Worm (Caenorhabditis elegans) whole organism, young adult: ENCODE results near the gene Y49E10.21.

ENCODE experiments used
- B0019.2 ChIP-seq: fragments of 200-800 bp; sonication (Bioruptor generic); conservative IDR thresholded peaks from 2 replicates; pipeline ENCODE4 v1.3.6; 2022; ENCODE audit warnings: missing genetic modification reagents, missing genetic modification characterization, missing compliant biosample characterization
- B0336.3 ChIP-seq: fragments of 200-800 bp; sonication (Bioruptor generic); IDR thresholded peaks from 2 replicates; pipeline ENCODE4 v1.3.6; 2022; ENCODE audit warnings: missing genetic modification characterization, missing compliant biosample characterization
- D2030.7 ChIP-seq: fragments of 200-800 bp; sonication (Bioruptor generic); IDR thresholded peaks from 2 replicates; pipeline ENCODE4 v1.3.6; 2022; ENCODE audit warnings: missing genetic modification reagents, missing genetic modification characterization, missing compliant biosample characterization
- F23B12.7 ChIP-seq: sonication (generic microtip); optimal IDR thresholded peaks from 2 replicates; lab custom pipeline; 2017; ENCODE audit warnings: missing genetic modification characterization, mild to moderate bottlenecking, missing compliant biosample characterization, antibody characterized with exemption, moderate library complexity; ENCODE audit not compliant: insufficient read depth
- F33H1.4 ChIP-seq: fragments of 200-800 bp; sonication (Bioruptor generic); IDR thresholded peaks from 2 replicates; pipeline ENCODE4 v1.3.6; 2022; ENCODE audit warnings: missing genetic modification reagents, missing genetic modification characterization, missing compliant biosample characterization
- F39B2.1 ChIP-seq: fragments of 200-800 bp; sonication (Bioruptor generic); IDR thresholded peaks from 2 replicates; pipeline ENCODE4 v1.3.6; 2022; ENCODE audit warnings: missing genetic modification reagents, missing genetic modification characterization, missing compliant biosample characterization
- K11D2.4 ChIP-seq: fragments of 200-800 bp; sonication (Bioruptor generic); IDR thresholded peaks from 2 replicates; pipeline ENCODE4 v1.3.6; 2022; ENCODE audit warnings: missing genetic modification reagents, missing genetic modification characterization, missing compliant biosample characterization
- T07F8.4 ChIP-seq: sonication (generic microtip); optimal IDR thresholded peaks from 2 replicates; lab custom pipeline; 2016; ENCODE audit warnings: mild to moderate bottlenecking, missing genetic modification characterization, moderate library complexity, missing compliant biosample characterization
- Y79H2A.3 ChIP-seq: fragments of 200-800 bp; sonication (Bioruptor generic); conservative IDR thresholded peaks from 2 replicates; pipeline ENCODE4 v1.3.6; 2022; ENCODE audit warnings: missing genetic modification reagents, missing genetic modification characterization, missing compliant biosample characterization
- Y95B8A.8 ChIP-seq: fragments of 200-800 bp; sonication (Bioruptor generic); IDR thresholded peaks from 2 replicates; pipeline ENCODE4 v1.3.6; 2022; ENCODE audit warnings: missing genetic modification reagents, missing genetic modification characterization, missing compliant biosample characterization
- ZK185.1 ChIP-seq: sonication (generic microtip); optimal IDR thresholded peaks from 2 replicates; lab custom pipeline; 2016; ENCODE audit warnings: mild to moderate bottlenecking, missing genetic modification characterization, missing compliant biosample characterization; ENCODE audit not compliant: poor library complexity, severe bottlenecking
- athp-1 ChIP-seq: sonication (generic microtip); optimal IDR thresholded peaks from 2 replicates; lab custom pipeline; 2017; ENCODE audit warnings: mild to moderate bottlenecking, missing genetic modification characterization, missing compliant biosample characterization
- bed-1 ChIP-seq: fragments of 200-800 bp; sonication (Bioruptor generic); IDR thresholded peaks from 2 replicates; pipeline ENCODE4 v1.3.6; 2022; ENCODE audit warnings: missing genetic modification reagents, missing genetic modification characterization, missing compliant biosample characterization
- cebp-1 ChIP-seq, 2 experiments: fragments of 200-800 bp in 1 of 2; sonication (Bioruptor generic) in 1 of 2; sonication (generic microtip) in 1 of 2; IDR thresholded peaks in 1 of 2; optimal IDR thresholded peaks in 1 of 2; 2 replicates each; pipeline versions ENCODE4 v1.3.6 to Lab custom; 2017 to 2022; ENCODE audit warnings: missing compliant biosample characterization in 2 of 2, missing genetic modification characterization in 2 of 2, mild to moderate bottlenecking in 1 of 2, missing genetic modification reagents in 1 of 2, moderate library complexity in 1 of 2
- cebp-2 ChIP-seq: fragments of 200-800 bp; sonication (Bioruptor generic); IDR thresholded peaks from 2 replicates; pipeline ENCODE4 v1.3.6; 2022; ENCODE audit warnings: missing genetic modification characterization, missing compliant biosample characterization
- ceh-27 ChIP-seq: fragments of 200-800 bp; sonication (Bioruptor generic); optimal IDR thresholded peaks from 2 replicates; lab custom pipeline; 2018; ENCODE audit warnings: mild to moderate bottlenecking, missing genetic modification characterization, moderate library complexity, missing compliant biosample characterization
- ceh-91 ChIP-seq: fragments of 200-800 bp; sonication (Bioruptor generic); IDR thresholded peaks from 2 replicates; pipeline ENCODE4 v1.3.6; 2022; ENCODE audit warnings: missing genetic modification reagents, missing genetic modification characterization, missing compliant biosample characterization
- dox-1 ChIP-seq: fragments of 200-800 bp; sonication (Bioruptor generic); IDR thresholded peaks from 2 replicates; pipeline ENCODE4 v1.3.6; 2022; ENCODE audit warnings: missing genetic modification reagents, missing genetic modification characterization, missing compliant biosample characterization
- efl-1 ChIP-seq: fragments of 150-350 bp; optimal IDR thresholded peaks from 2 replicates; lab custom pipeline; 2014; ENCODE audit warnings: missing biosample characterization, missing genetic modification reagents, missing genetic modification characterization
- fkh-3 ChIP-seq: sonication (generic microtip); optimal IDR thresholded peaks from 2 replicates; lab custom pipeline; 2016; ENCODE audit warnings: mild to moderate bottlenecking, missing genetic modification characterization, missing compliant biosample characterization
- him-1 ChIP-seq: sonication (generic microtip); optimal IDR thresholded peaks from 2 replicates; lab custom pipeline; 2016; ENCODE audit warnings: missing genotype, missing genetic modification reagents, missing genetic modification characterization, missing compliant biosample characterization
- hlh-26 ChIP-seq: fragments of 200-800 bp; sonication (Bioruptor generic); conservative IDR thresholded peaks from 2 replicates; pipeline ENCODE4 v1.3.6; 2022; ENCODE audit warnings: missing genetic modification reagents, missing genetic modification characterization, missing compliant biosample characterization
- hmg-20 ChIP-seq: fragments of 200-800 bp; sonication (Bioruptor generic); IDR thresholded peaks from 2 replicates; pipeline ENCODE4 v1.3.6; 2022; ENCODE audit warnings: missing genetic modification reagents, missing genetic modification characterization, missing compliant biosample characterization
- hrde-1 ChIP-seq: sonication (generic microtip); optimal IDR thresholded peaks from 2 replicates; lab custom pipeline; 2016; ENCODE audit warnings: missing genetic modification characterization, mild to moderate bottlenecking, missing compliant biosample characterization, moderate library complexity, missing genotype, missing genetic modification reagents, borderline replicate concordance
- let-526 ChIP-seq: fragments of 200-800 bp; sonication (Bioruptor generic); IDR thresholded peaks from 2 replicates; pipeline ENCODE4 v1.3.6; 2022; ENCODE audit warnings: missing genetic modification reagents, missing genetic modification characterization, missing compliant biosample characterization
- lin-26 ChIP-seq: fragments of 200-800 bp; sonication (Bioruptor generic); IDR thresholded peaks from 2 replicates; pipeline ENCODE4 v1.3.6; 2022; ENCODE audit warnings: missing genetic modification reagents, missing genetic modification characterization, missing compliant biosample characterization
- lin-40 ChIP-seq: sonication (generic microtip); optimal IDR thresholded peaks from 2 replicates; lab custom pipeline; 2016; ENCODE audit warnings: missing genetic modification characterization, mild to moderate bottlenecking, missing compliant biosample characterization, missing genotype, missing genetic modification reagents
- lin-54 ChIP-seq: fragments of 200-800 bp; sonication (Bioruptor generic); optimal IDR thresholded peaks from 2 replicates; lab custom pipeline; 2018; ENCODE audit warnings: mild to moderate bottlenecking, missing genetic modification characterization, missing compliant biosample characterization
- lsl-1 ChIP-seq: fragments of 200-800 bp; sonication (Bioruptor generic); optimal IDR thresholded peaks from 2 replicates; lab custom pipeline; 2018; ENCODE audit warnings: mild to moderate bottlenecking, missing genetic modification characterization, moderate library complexity, missing compliant biosample characterization
- madf-10 ChIP-seq: sonication (generic microtip); optimal IDR thresholded peaks from 2 replicates; lab custom pipeline; 2016; ENCODE audit warnings: mild to moderate bottlenecking, missing genetic modification characterization, missing compliant biosample characterization
- madf-6 ChIP-seq: fragments of 200-800 bp; sonication (Bioruptor generic); IDR thresholded peaks from 2 replicates; pipeline ENCODE4 v1.3.6; 2022; ENCODE audit warnings: missing genetic modification reagents, missing genetic modification characterization, missing compliant biosample characterization
- madf-8 ChIP-seq: fragments of 200-800 bp; sonication (Bioruptor generic); conservative IDR thresholded peaks from 2 replicates; pipeline ENCODE4 v1.3.6; 2022; ENCODE audit warnings: missing genetic modification reagents, missing genetic modification characterization, missing compliant biosample characterization
- mcd-1 ChIP-seq: fragments of 200-800 bp; sonication (Bioruptor generic); IDR thresholded peaks from 2 replicates; pipeline ENCODE4 v1.3.6; 2022; ENCODE audit warnings: missing genetic modification reagents, missing genetic modification characterization, missing compliant biosample characterization
- mxl-1 ChIP-seq: sonication (generic microtip); optimal IDR thresholded peaks from 2 replicates; lab custom pipeline; 2016; ENCODE audit warnings: missing genetic modification characterization, missing compliant biosample characterization
- nhr-179 ChIP-seq: sonication (generic microtip); optimal IDR thresholded peaks from 2 replicates; lab custom pipeline; 2016; ENCODE audit warnings: mild to moderate bottlenecking, missing genetic modification characterization, missing compliant biosample characterization
- nhr-80 ChIP-seq: sonication (generic microtip); optimal IDR thresholded peaks from 2 replicates; lab custom pipeline; 2016; ENCODE audit warnings: missing genetic modification characterization, missing compliant biosample characterization
- nhr-90 ChIP-seq: sonication (generic microtip); optimal IDR thresholded peaks from 2 replicates; lab custom pipeline; 2016; ENCODE audit warnings: missing genotype, mild to moderate bottlenecking, missing genetic modification characterization, missing compliant biosample characterization
- pbrm-1 ChIP-seq: fragments of 200-800 bp; sonication (Bioruptor generic); IDR thresholded peaks from 2 replicates; pipeline ENCODE4 v1.3.6; 2022; ENCODE audit warnings: missing genetic modification reagents, missing genetic modification characterization, missing compliant biosample characterization
- sea-2 ChIP-seq: fragments of 200-800 bp; sonication (Bioruptor generic); IDR thresholded peaks from 2 replicates; pipeline ENCODE4 v1.3.6; 2022; ENCODE audit warnings: missing genetic modification characterization, missing compliant biosample characterization
- snpc-4 ChIP-seq, 5 experiments: fragments of 150-350 bp in 1 of 5; sonication (generic microtip) in 4 of 5; optimal IDR thresholded peaks; 2 replicates each; lab custom pipeline; 2014 to 2018; ENCODE audit warnings: missing genetic modification characterization in 5 of 5, missing biosample characterization in 3 of 5, antibody characterized with exemption in 2 of 5, mild to moderate bottlenecking in 2 of 5, missing compliant biosample characterization in 2 of 5, missing genotype in 2 of 5, moderate library complexity in 2 of 5, missing genetic modification reagents in 1 of 5
- tlf-1 ChIP-seq: fragments of 200-800 bp; sonication (Bioruptor generic); optimal IDR thresholded peaks from 2 replicates; lab custom pipeline; 2018; ENCODE audit warnings: mild to moderate bottlenecking, missing genetic modification characterization, missing compliant biosample characterization
- xnd-1 ChIP-seq: sonication (generic microtip); optimal IDR thresholded peaks from 2 replicates; lab custom pipeline; 2016; ENCODE audit warnings: missing genotype, missing genetic modification reagents, missing genetic modification characterization, missing compliant biosample characterization
- zim-3 ChIP-seq: sonication (generic microtip); optimal IDR thresholded peaks from 2 replicates; lab custom pipeline; 2017; ENCODE audit warnings: mild to moderate bottlenecking, missing genetic modification characterization, moderate library complexity, missing compliant biosample characterization

Gene Y49E10.21

DNA sequence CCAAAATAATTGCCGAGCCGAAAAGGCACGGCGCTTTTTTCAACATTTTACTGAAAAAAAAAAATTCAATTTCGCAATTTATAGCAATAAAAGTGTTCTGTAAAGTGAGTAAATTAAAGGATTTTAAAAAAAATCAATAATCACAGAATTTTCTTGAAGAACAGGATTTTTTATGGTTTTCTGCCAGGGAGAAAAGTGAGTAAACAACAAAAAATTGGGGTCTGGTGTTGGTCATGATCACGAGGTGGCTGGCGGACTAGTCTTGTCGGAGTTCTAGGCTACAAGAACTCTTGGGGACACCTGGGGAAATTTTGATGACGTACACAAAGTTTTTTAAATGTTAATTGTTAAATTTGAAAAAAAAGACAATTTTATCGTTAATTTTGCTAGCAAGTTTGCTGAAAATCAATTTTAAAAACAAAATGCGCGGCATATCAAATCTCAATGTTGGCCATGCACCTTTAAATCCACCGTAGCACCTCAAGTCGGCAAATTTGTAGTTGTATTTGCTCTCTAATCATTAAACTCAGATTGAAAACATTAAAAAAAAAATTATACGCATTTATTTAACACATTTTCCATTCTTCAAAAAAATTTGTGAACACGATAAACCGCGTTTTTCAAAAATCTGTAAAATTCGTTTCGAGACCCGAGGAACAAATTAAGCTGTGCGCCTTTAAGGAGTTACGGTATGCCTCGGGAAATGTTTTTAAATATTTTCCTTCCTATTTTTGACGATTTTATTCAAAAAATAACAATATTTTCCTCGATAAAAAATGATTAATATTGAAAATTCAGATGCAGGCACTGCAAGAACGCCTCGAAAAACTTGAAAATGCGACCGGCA lies at the start of gene Y49E10.21, which contains the start of gene scav-3:
Gene Y49E10.21, plus strand, starts transcription at position 797 of the 847 bp plus-strand sequence.
Gene scav-3, minus strand, starts transcription at position 50 of the 847 bp plus-strand sequence.
- TF ChIP-seq cebp-1 (GFP tag; IDR thresholded peaks at IDR 0.05; lab: Robert Waterston, UW) (no peak), cebp-1 (tag; optimal IDR thresholded peaks at IDR 0.05; lab: Kevin White, UChicago) (peak; percentile 51), ceh-91 (peak; percentile 67; the same call in 1 of the 2 replicates), fkh-3 (no peak), madf-6 (GFP tag; lab: Robert Waterston, UW) (peak; percentile 91), lin-54 (GFP tag; lab: Kevin White, UChicago) (peak; percentile 59), ZK185.1 (tag; lab: Kevin White, UChicago) (no peak), lin-40 (tag; lab: Kevin White, UChicago) (no peak), let-526 (GFP tag; lab: Robert Waterston, UW) (no peak), Y95B8A.8 (GFP tag; lab: Robert Waterston, UW) (0 out of 2 replicates have a peak, but pooled peaks have one; percentile 36), K11D2.4 (GFP tag; lab: Robert Waterston, UW) (no peak), hlh-26 (no peak), F33H1.4 (GFP tag; lab: Robert Waterston, UW) (peak; percentile 94), xnd-1 (tag; lab: Kevin White, UChicago) (peak; percentile 98), nhr-80 (tag; lab: Kevin White, UChicago) (peak; percentile 67), lsl-1 (peak; percentile 99), mcd-1 (GFP tag; lab: Robert Waterston, UW) (peak; percentile 56; the same call in 1 of the 2 replicates), B0019.2 (GFP tag; lab: Robert Waterston, UW) (no peak), dox-1 (GFP tag; lab: Robert Waterston, UW) (no peak), F23B12.7 (no peak), efl-1 (peak; percentile 61), athp-1 (tag; lab: Kevin White, UChicago) (peak; percentile 24), D2030.7 (GFP tag; lab: Robert Waterston, UW) (peak; percentile 57; the same call in 1 of the 2 replicates), madf-8 (GFP tag; lab: Robert Waterston, UW) (peak; percentile 78), tlf-1 (GFP tag; lab: Kevin White, UChicago) (peak; percentile 11), sea-2 (GFP tag; lab: Robert Waterston, UW) (no peak), T07F8.4 (tag; lab: Kevin White, UChicago) (no peak), bed-1 (GFP tag; lab: Robert Waterston, UW) (no peak), B0336.3 (GFP tag; lab: Robert Waterston, UW) (no peak), nhr-179 (tag; lab: Kevin White, UChicago) (no peak), him-1 (tag; lab: Kevin White, UChicago) (peak; percentile 47), pbrm-1 (GFP tag; lab: Robert Waterston, UW) (0 out of 2 replicates have a peak, but pooled peaks have one; percentile 11)

DNA sequence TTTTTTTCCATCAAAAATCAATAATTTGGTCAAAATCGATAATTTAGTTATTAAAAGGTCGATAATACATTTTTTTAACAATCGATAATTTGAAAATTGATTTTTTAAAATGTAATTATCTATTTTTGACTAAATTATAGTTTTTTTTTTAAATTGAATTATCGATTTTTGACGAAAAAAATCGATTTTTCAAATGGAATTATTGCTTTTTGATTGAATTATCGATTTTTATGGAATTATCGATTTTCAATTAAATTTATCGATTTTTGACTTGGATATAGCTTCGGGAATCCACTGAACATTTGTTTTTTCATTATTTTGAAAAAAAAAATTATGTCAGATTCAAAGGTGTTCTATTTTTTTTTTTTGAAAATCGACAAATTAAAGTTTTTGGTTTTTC lies 47.1 kb upstream of the Y49E10.21 start:
- TF ChIP-seq madf-6 (GFP tag; lab: Robert Waterston, UW), result no peak
- TF ChIP-seq hmg-20, result no peak
- no peak for TF ChIP-seq cebp-2 (GFP tag; lab: Robert Waterston, UW)
- TF ChIP-seq hrde-1 (tag; lab: Kevin White, UChicago), result no peak
- no peak for TF ChIP-seq ceh-27 (GFP tag; lab: Kevin White, UChicago)
- no peak for TF ChIP-seq Y79H2A.3 (GFP tag; lab: Robert Waterston, UW)
- no peak for TF ChIP-seq zim-3 (tag; lab: Kevin White, UChicago)
- no peak for TF ChIP-seq snpc-4 (GFP tag; optimal IDR thresholded peaks at IDR 0.05; lab: Kevin White, UChicago)
- TF ChIP-seq snpc-4 (tag; optimal IDR thresholded peaks at IDR 0.05; lab: Kevin White, UChicago), result no peak
- no peak for TF ChIP-seq F39B2.1 (GFP tag; lab: Robert Waterston, UW)
- no peak for TF ChIP-seq madf-10 (tag; lab: Kevin White, UChicago)
- TF ChIP-seq lin-26 (GFP tag; lab: Robert Waterston, UW), result no peak
- no peak for TF ChIP-seq mxl-1
- no peak for TF ChIP-seq nhr-90 (tag; lab: Kevin White, UChicago)
